Fruit fly (Drosophila melanogaster) whole organism, embryonic: ENCODE data around the gene Kr-h1.
A peak's percentile ranks its signal among the peaks of the same experiment; 100 is the strongest.

ENCODE experiments used
- Abd-B ChIP-seq: fragments of 200-800 bp; sonication (Bioruptor generic); optimal IDR thresholded peaks from 2 replicates; lab custom pipeline; 2018; ENCODE audit warnings: missing biosample characterization, mild to moderate bottlenecking, missing genetic modification characterization, moderate library complexity
- Antp ChIP-seq: fragments of 200-800 bp; sonication (Bioruptor generic); optimal IDR thresholded peaks from 3 replicates; lab custom pipeline; 2016; ENCODE audit warnings: missing biosample characterization, missing genetic modification characterization
- B-H2 ChIP-seq: fragments of 200-800 bp; sonication (Bioruptor generic); optimal IDR thresholded peaks from 2 replicates; lab custom pipeline; 2018; ENCODE audit warnings: missing biosample characterization, mild to moderate bottlenecking, missing genetic modification characterization
- CG10543 ChIP-seq: fragments of 200-800 bp; sonication (Bioruptor generic); optimal IDR thresholded peaks from 3 replicates; lab custom pipeline; 2017; ENCODE audit warnings: missing biosample characterization, mild to moderate bottlenecking, missing genetic modification characterization, moderate library complexity
- CG11247 ChIP-seq: fragments of 200-800 bp; sonication (Bioruptor generic); IDR thresholded peaks from 2 replicates; pipeline ENCODE4 v1.3.6; 2022; ENCODE audit warnings: missing biosample characterization, missing genetic modification characterization
- CG11695 ChIP-seq: fragments of 200-800 bp; sonication (Bioruptor generic); IDR thresholded peaks from 3 replicates; pipeline ENCODE4 v1.3.6; 2022; ENCODE audit warnings: missing biosample characterization, missing genetic modification characterization
- CG12155 ChIP-seq: fragments of 200-800 bp; sonication (Bioruptor generic); optimal IDR thresholded peaks from 3 replicates; lab custom pipeline; 2016; ENCODE audit warnings: missing biosample characterization, missing genetic modification characterization
- CG13424 ChIP-seq: fragments of 200-800 bp; sonication (Bioruptor generic); optimal IDR thresholded peaks from 2 replicates; lab custom pipeline; 2019; ENCODE audit warnings: missing biosample characterization, mild to moderate bottlenecking, missing genetic modification characterization, moderate library complexity
- CG15601 ChIP-seq: fragments of 200-800 bp; sonication (Bioruptor generic); optimal IDR thresholded peaks from 3 replicates; lab custom pipeline; 2019; ENCODE audit warnings: missing biosample characterization, mild to moderate bottlenecking, missing genetic modification characterization, moderate library complexity
- CG17186 ChIP-seq: fragments of 200-800 bp; sonication (Bioruptor generic); optimal IDR thresholded peaks from 3 replicates; lab custom pipeline; 2017; ENCODE audit warnings: missing biosample characterization, missing genetic modification reagents, missing genetic modification characterization
- CG17802 ChIP-seq: fragments of 200-800 bp; sonication (Bioruptor generic); optimal IDR thresholded peaks from 2 replicates; lab custom pipeline; 2018; ENCODE audit warnings: missing biosample characterization, mild to moderate bottlenecking, missing genetic modification characterization, moderate library complexity
- CG17829 ChIP-seq: fragments of 200-800 bp; optimal IDR thresholded peaks from 2 replicates; lab custom pipeline; 2019; ENCODE audit warnings: missing biosample characterization, mild to moderate bottlenecking, missing genetic modification characterization, moderate library complexity
- CG18011 ChIP-seq: fragments of 200-800 bp; sonication (Bioruptor generic); optimal IDR thresholded peaks from 2 replicates; lab custom pipeline; 2017; ENCODE audit warnings: missing biosample characterization, missing genetic modification characterization, mild to moderate bottlenecking, moderate library complexity, missing genotype
- CG1832 ChIP-seq: fragments of 200-800 bp; sonication (Bioruptor generic); optimal IDR thresholded peaks from 2 replicates; lab custom pipeline; 2017; ENCODE audit warnings: missing biosample characterization, mild to moderate bottlenecking, missing genetic modification characterization, inconsistent platforms
- CG34376 ChIP-seq: fragments of 200-800 bp; sonication (Bioruptor generic); optimal IDR thresholded peaks from 2 replicates; lab custom pipeline; 2018; ENCODE audit warnings: missing biosample characterization, mild to moderate bottlenecking, missing genetic modification characterization
- CG5245 ChIP-seq: fragments of 200-800 bp; sonication (Bioruptor generic); optimal IDR thresholded peaks from 3 replicates; lab custom pipeline; 2016; ENCODE audit warnings: missing biosample characterization, missing genetic modification characterization
- CG6791 ChIP-seq: fragments of 200-800 bp; sonication (Bioruptor generic); IDR thresholded peaks from 3 replicates; pipeline ENCODE4 v1.3.6; 2022; ENCODE audit warnings: missing biosample characterization, missing genetic modification characterization; ENCODE audit not compliant: partially characterized antibody
- CG9609 ChIP-seq: fragments of 200-800 bp; sonication (Bioruptor generic); optimal IDR thresholded peaks from 3 replicates; lab custom pipeline; 2016; ENCODE audit warnings: missing biosample characterization, missing genetic modification characterization
- CG9727 ChIP-seq: fragments of 200-800 bp; sonication (Bioruptor generic); optimal IDR thresholded peaks from 3 replicates; lab custom pipeline; 2017; ENCODE audit warnings: missing biosample characterization, mild to moderate bottlenecking, missing genetic modification characterization
- Chrac-16 ChIP-seq: fragments of 200-800 bp; sonication (Bioruptor generic); optimal IDR thresholded peaks from 3 replicates; lab custom pipeline; 2016; ENCODE audit warnings: missing biosample characterization, missing genetic modification characterization
- D19A ChIP-seq: fragments of 200-800 bp; optimal IDR thresholded peaks from 3 replicates; lab custom pipeline; 2019; ENCODE audit warnings: missing biosample characterization, mild to moderate bottlenecking, missing genetic modification characterization, moderate library complexity
- Fer2 ChIP-seq: fragments of 200-800 bp; sonication (Bioruptor generic); optimal IDR thresholded peaks from 2 replicates; lab custom pipeline; 2018; ENCODE audit warnings: missing biosample characterization, mild to moderate bottlenecking, missing genetic modification characterization, moderate library complexity
- H2.0 ChIP-seq: fragments of 200-800 bp; sonication (Bioruptor generic); IDR thresholded peaks from 2 replicates; pipeline ENCODE4 v1.3.6; 2022; ENCODE audit warnings: missing biosample characterization, missing genetic modification characterization
- HLHmδ ChIP-seq: fragments of 200-800 bp; sonication (Bioruptor generic); optimal IDR thresholded peaks from 2 replicates; lab custom pipeline; 2018; ENCODE audit warnings: missing biosample characterization, mild to moderate bottlenecking, missing genetic modification characterization, moderate library complexity
- Hr3 ChIP-seq: fragments of 200-800 bp; sonication (Bioruptor generic); optimal IDR thresholded peaks from 3 replicates; lab custom pipeline; 2016; ENCODE audit warnings: missing biosample characterization, missing genetic modification characterization
- Myb ChIP-seq: fragments of 200-800 bp; sonication (Bioruptor generic); optimal IDR thresholded peaks from 2 replicates; lab custom pipeline; 2016; ENCODE audit warnings: missing biosample characterization, missing genetic modification characterization
- NFAT ChIP-seq: fragments of 200-800 bp; sonication (Bioruptor generic); IDR thresholded peaks from 2 replicates; pipeline ENCODE4 v1.3.6; 2022; ENCODE audit warnings: missing biosample characterization, missing genetic modification characterization
- Nf-YA ChIP-seq: fragments of 200-800 bp; sonication (Bioruptor generic); IDR thresholded peaks from 2 replicates; pipeline ENCODE4 v1.3.6; 2022; ENCODE audit warnings: missing biosample characterization, missing genetic modification characterization
- Nf-YC ChIP-seq: fragments of 200-800 bp; optimal IDR thresholded peaks from 3 replicates; lab custom pipeline; 2019; ENCODE audit warnings: missing biosample characterization, mild to moderate bottlenecking, missing genetic modification characterization, moderate library complexity
- Ravus ChIP-seq: fragments of 200-800 bp; sonication (Bioruptor generic); IDR thresholded peaks from 2 replicates; pipeline ENCODE4 v1.3.6; 2022; ENCODE audit warnings: missing biosample characterization, missing genetic modification characterization
- Side ChIP-seq: fragments of 200-800 bp; sonication (Bioruptor generic); optimal IDR thresholded peaks from 2 replicates; lab custom pipeline; 2016; ENCODE audit warnings: missing biosample characterization, missing genetic modification characterization
- Xrp1 ChIP-seq: fragments of 200-800 bp; sonication (Bioruptor generic); IDR thresholded peaks from 2 replicates; pipeline ENCODE4 v1.3.6; 2022; ENCODE audit warnings: missing biosample characterization, missing genetic modification characterization
- ash1 ChIP-seq: fragments of 200-800 bp; sonication (Bioruptor generic); optimal IDR thresholded peaks from 2 replicates; lab custom pipeline; 2018; ENCODE audit warnings: missing biosample characterization, mild to moderate bottlenecking, missing genetic modification characterization
- ato ChIP-seq: fragments of 200-800 bp; sonication (Bioruptor generic); IDR thresholded peaks from 2 replicates; pipeline ENCODE4 v1.3.6; 2022; ENCODE audit warnings: missing biosample characterization, missing genetic modification characterization; ENCODE audit not compliant: partially characterized antibody
- bbx ChIP-seq: fragments of 200-800 bp; sonication (Bioruptor generic); IDR thresholded peaks from 2 replicates; pipeline ENCODE4 v1.3.6; 2022; ENCODE audit warnings: missing biosample characterization, missing genetic modification characterization; ENCODE audit not compliant: partially characterized antibody
- crp ChIP-seq, 2 experiments: fragments of 200-800 bp; sonication (Bioruptor generic); optimal IDR thresholded peaks; 2 replicates in 1 of 2; 3 replicates in 1 of 2; lab custom pipeline; 2017; ENCODE audit warnings: missing biosample characterization in 2 of 2, missing genetic modification characterization in 2 of 2, mild to moderate bottlenecking in 1 of 2, moderate library complexity in 1 of 2
- dm ChIP-seq: fragments of 200-800 bp; sonication (Bioruptor generic); optimal IDR thresholded peaks from 3 replicates; lab custom pipeline; 2016; ENCODE audit warnings: missing biosample characterization, missing genetic modification characterization
- grn ChIP-seq: fragments of 200-800 bp; sonication (Bioruptor generic); optimal IDR thresholded peaks from 3 replicates; lab custom pipeline; 2017; ENCODE audit warnings: missing biosample characterization, missing genetic modification characterization
- hth ChIP-seq: fragments of >200 bp; optimal IDR thresholded peaks from 2 replicates; lab custom pipeline; 2017; ENCODE audit warnings: inconsistent platforms
- jigr1 ChIP-seq: fragments of 200-800 bp; sonication (Bioruptor generic); IDR thresholded peaks from 3 replicates; pipeline ENCODE4 v1.3.6; 2022; ENCODE audit warnings: missing biosample characterization, missing genetic modification characterization
- lab ChIP-seq: fragments of 200-800 bp; sonication (Bioruptor generic); optimal IDR thresholded peaks from 3 replicates; lab custom pipeline; 2017; ENCODE audit warnings: missing biosample characterization, missing genetic modification characterization, mild to moderate bottlenecking, moderate library complexity, missing genetic modification reagents
- lilli ChIP-seq: fragments of 200-800 bp; sonication (Bioruptor generic); optimal IDR thresholded peaks from 3 replicates; lab custom pipeline; 2016; ENCODE audit warnings: missing biosample characterization, missing genetic modification characterization
- lola ChIP-seq, 3 experiments: fragments of >200 bp in 2 of 3; fragments of 200-800 bp in 1 of 3; sonication (Bioruptor generic) in 1 of 3; optimal IDR thresholded peaks; 2 replicates each; lab custom pipeline; 2017 to 2019; ENCODE audit warnings: missing biosample characterization in 3 of 3, missing genetic modification characterization in 3 of 3, mild to moderate bottlenecking in 1 of 3, moderate library complexity in 1 of 3
- mld ChIP-seq: fragments of 200-800 bp; sonication (Bioruptor generic); IDR thresholded peaks from 3 replicates; pipeline ENCODE4 v1.3.6; 2022; ENCODE audit warnings: missing biosample characterization, missing genetic modification characterization; ENCODE audit not compliant: partially characterized antibody
- org-1 ChIP-seq: fragments of 200-800 bp; sonication (Bioruptor generic); optimal IDR thresholded peaks from 2 replicates; lab custom pipeline; 2017; ENCODE audit warnings: missing biosample characterization, missing genetic modification characterization
- rib ChIP-seq: fragments of 200-800 bp; sonication (Bioruptor generic); IDR thresholded peaks from 2 replicates; pipeline ENCODE4 v1.3.6; 2022; ENCODE audit warnings: missing biosample characterization, missing genetic modification characterization
- sd ChIP-seq: fragments of 200-800 bp; sonication (Bioruptor generic); optimal IDR thresholded peaks from 3 replicates; lab custom pipeline; 2018; ENCODE audit warnings: missing biosample characterization, mild to moderate bottlenecking, missing genetic modification characterization, moderate library complexity
- sens ChIP-seq: fragments of 200-800 bp; sonication (Bioruptor generic); peaks from one replicate; lab custom pipeline; 2016; ENCODE audit warnings: missing biosample characterization, missing genetic modification characterization
- vnd ChIP-seq: fragments of 200-800 bp; sonication (Bioruptor generic); IDR thresholded peaks from 3 replicates; pipeline ENCODE4 v1.3.6; 2022; ENCODE audit warnings: missing biosample characterization, missing genetic modification characterization; ENCODE audit not compliant: partially characterized antibody
- wdn ChIP-seq: fragments of 200-800 bp; sonication (Bioruptor generic); IDR thresholded peaks from 2 replicates; pipeline ENCODE4 v1.3.6; 2022; ENCODE audit warnings: missing biosample characterization, missing genetic modification characterization

The Kr-h1 gene

dm6 chr2L:6070656-6071231, 11.7 kb upstream of the Kr-h1 start, which contains the start of the genes CG9154 and Kr-h2 (continued):
- TF ChIP-seq CG17802 (tag; lab: Kevin White, UChicago), result peak; percentile 11
- peak in 1 of 2 experiments; percentile 12 for TF ChIP-seq crp (GFP tag; optimal IDR thresholded peaks at IDR 0.05; lab: Kevin White, UChicago)
- peak; percentile 39 for TF ChIP-seq CG9727
- peak; percentile 68 for TF ChIP-seq vnd (GFP tag; lab: Robert Waterston, UW)
- peak; percentile 56 for TF ChIP-seq CG34376 (GFP tag; lab: Kevin White, UChicago)
- TF ChIP-seq lilli (GFP tag; lab: Kevin White, UChicago), result peak; percentile 36
- TF ChIP-seq Fer2 (tag; lab: Kevin White, UChicago), result peak; percentile 37
- TF ChIP-seq lab, result peak; percentile 69
- peak; percentile 14 for TF ChIP-seq CG9609
- peak; percentile 41 for TF ChIP-seq CG18011 (GFP tag; lab: Kevin White, UChicago)
- peak; percentile 48 for TF ChIP-seq B-H2 (GFP tag; lab: Kevin White, UChicago)
- no peak for TF ChIP-seq Hr3 (GFP tag; lab: Kevin White, UChicago)
- TF ChIP-seq CG10543 (GFP tag; lab: Kevin White, UChicago), result peak; percentile 62
- TF ChIP-seq Myb (GFP tag; lab: Kevin White, UChicago), result peak; percentile 87
- TF ChIP-seq ash1 (GFP tag; lab: Kevin White, UChicago), result no peak
- TF ChIP-seq wdn (GFP tag; lab: Robert Waterston, UW), result no peak
- TF ChIP-seq Xrp1 (GFP tag; lab: Robert Waterston, UW), result 0 out of 2 replicates have a peak, but pooled peaks have one; percentile 7
- peak; percentile 55; the same call in 1 of the 3 replicates for TF ChIP-seq mld (GFP tag; lab: Robert Waterston, UW)
- peak; percentile 59 for TF ChIP-seq Nf-YC (tag; lab: Kevin White, UChicago)
- peak; percentile 54; the same call in 1 of the 3 replicates for TF ChIP-seq jigr1 (GFP tag; lab: Robert Waterston, UW)
- peak; percentile 3 for TF ChIP-seq Chrac-16
- no peak for TF ChIP-seq rib (GFP tag; lab: Robert Waterston, UW)
- no peak for TF ChIP-seq CG11695 (GFP tag; lab: Robert Waterston, UW)
- TF ChIP-seq Abd-B (GFP tag; lab: Kevin White, UChicago), result peak; percentile 37
- peak; percentile 32 for TF ChIP-seq Antp
- no peak for TF ChIP-seq CG11247 (GFP tag; lab: Robert Waterston, UW)
- TF ChIP-seq CG17186 (GFP tag; lab: Kevin White, UChicago), result peak; percentile 42
- peak; percentile 64 for TF ChIP-seq CG17829 (tag; lab: Kevin White, UChicago)
- TF ChIP-seq org-1 (GFP tag; lab: Kevin White, UChicago), result no peak
- TF ChIP-seq CG12155, result peak; percentile 23
- TF ChIP-seq NFAT (GFP tag; lab: Robert Waterston, UW), result no peak
- TF ChIP-seq CG6791 (GFP tag; lab: Robert Waterston, UW), result peak; percentile 75; the same call in 2 of the 3 replicates
- TF ChIP-seq sens, result peak; percentile 88

DNA sequence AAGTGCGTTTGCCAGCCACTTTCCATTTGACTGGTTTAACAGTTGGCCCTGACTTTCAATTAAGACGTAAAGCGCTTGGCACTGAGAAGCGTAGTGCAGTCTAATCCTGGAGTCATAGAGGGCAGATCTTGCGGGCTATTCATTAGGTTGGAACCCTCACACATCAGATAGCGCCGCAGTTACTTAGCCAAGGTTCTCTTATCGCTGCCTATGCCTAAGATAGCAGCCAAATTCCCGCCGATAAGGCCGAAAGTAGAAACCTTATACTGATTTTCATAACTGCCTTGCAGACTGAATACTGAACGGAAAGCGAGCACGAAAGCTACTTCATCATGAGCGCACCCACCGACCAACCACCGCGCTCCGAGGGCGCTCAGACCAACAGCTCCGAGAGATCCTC, 10.3 kb upstream of the Kr-h1 start:
- TF ChIP-seq grn (GFP tag; lab: Kevin White, UChicago), result peak; percentile 61
- no peak for TF ChIP-seq H2.0 (GFP tag; lab: Robert Waterston, UW)
- no peak for TF ChIP-seq hth (lab: Kevin White, UChicago)
- TF ChIP-seq Nf-YA (GFP tag; lab: Robert Waterston, UW), result no peak
- no peak for TF ChIP-seq dm (GFP tag; lab: Kevin White, UChicago)
- no peak for TF ChIP-seq Side (GFP tag; lab: Kevin White, UChicago)
- TF ChIP-seq CG15601, result no peak
- TF ChIP-seq CG5245 (GFP tag; lab: Kevin White, UChicago), result no peak
- TF ChIP-seq CG1832 (GFP tag; lab: Kevin White, UChicago), result no peak
- no peak for TF ChIP-seq lola (GFP tag; optimal IDR thresholded peaks at IDR 0.05; lab: Kevin White, UChicago)
- TF ChIP-seq Ravus (GFP tag; lab: Robert Waterston, UW), result no peak
- TF ChIP-seq sd, result peak; percentile 74
- no peak for TF ChIP-seq D19A (tag; lab: Kevin White, UChicago)
- TF ChIP-seq CG34376 (GFP tag; lab: Kevin White, UChicago), result no peak
- no peak for TF ChIP-seq ato
- no peak for TF ChIP-seq CG13424 (tag; lab: Kevin White, UChicago)
- TF ChIP-seq bbx (GFP tag; lab: Robert Waterston, UW), result no peak
- TF ChIP-seq HLHmδ (GFP tag; lab: Kevin White, UChicago), result no peak
